Fruit fly (Drosophila melanogaster) Kc167 (cell line): ENCODE measurements around the gene CG10063.

Experiments used
- Myc ChIP-seq: fragments of >200 bp; optimal IDR thresholded peaks from 2 replicates; lab custom pipeline; 2017; ENCODE audit warnings: missing external identifiers
- ttk ChIP-seq: sonication (Bioruptor generic); optimal IDR thresholded peaks from 2 replicates; lab custom pipeline; 2017; ENCODE audit warnings: missing external identifiers

- no peak for TF ChIP-seq ttk (lab: Kevin White, UChicago)
- no peak for TF ChIP-seq Myc (lab: Kevin White, UChicago)
Observed at dm6 chr3L:6957753-6958420, 14.4 kb downstream of the CG10063 start, which contains the start of the genes Uqcc1 and Surf1.
